Worm (Caenorhabditis elegans): ENCODE measurements around the gene C16C10.2.

ce11 chrIII:4196988-4197384 is 18.5 kb upstream of the C16C10.2 start, which contains the start of gene asd-1:
- TF ChIP-seq flt-1 (GFP tag; IDR thresholded peaks at IDR 0.05): no peak
- no peak for TF ChIP-seq ref-1 (GFP tag; conservative IDR thresholded peaks at IDR 0.05)
- no peak for TF ChIP-seq med-1 (GFP tag; optimal IDR thresholded peaks at IDR 0.05; ENCODE audit: insufficient read depth)
- TF ChIP-seq cog-1 (tag; optimal IDR thresholded peaks at IDR 0.05): no peak
- no peak for TF ChIP-seq ztf-23 (GFP tag; IDR thresholded peaks at IDR 0.05)
- TF ChIP-seq ztf-29 (GFP tag; IDR thresholded peaks at IDR 0.05): no peak
- no peak for TF ChIP-seq T22C8.4 (GFP tag; IDR thresholded peaks at IDR 0.05)
- no peak for TF ChIP-seq klf-2 (GFP tag; conservative IDR thresholded peaks at IDR 0.05)
- no peak for TF ChIP-seq tab-1 (GFP tag; IDR thresholded peaks at IDR 0.05)

All from whole organism, midembryonic.